Worm (Caenorhabditis elegans): Measurements from ENCODE around the gene T15H9.5.
A peak's percentile ranks its signal among the peaks of the same experiment; 100 is the strongest.

T15H9.5 gene

DNA sequence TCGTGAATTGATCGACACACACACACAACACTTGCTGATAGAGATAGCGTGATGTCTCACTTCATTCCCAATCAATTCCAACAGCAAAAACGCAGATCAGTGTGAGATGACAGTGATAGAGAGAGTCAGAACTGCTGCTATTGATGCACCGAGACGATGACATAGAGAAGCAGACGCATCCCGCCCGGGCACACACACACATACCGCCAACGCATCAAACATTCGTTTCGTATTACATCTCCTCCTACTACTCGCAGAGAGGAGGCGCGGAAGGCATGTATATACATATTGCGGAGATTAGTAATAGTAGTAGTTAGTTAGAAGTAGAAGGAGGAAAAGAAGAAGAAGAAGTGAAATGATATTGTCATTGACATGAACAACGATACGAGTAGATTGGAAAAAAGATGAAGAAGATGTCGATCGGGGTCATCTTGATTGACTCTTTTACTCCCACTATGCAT, 8.2 kb upstream of the T15H9.5 start (continued):
- TF ChIP-seq elt-2 (tag; optimal IDR thresholded peaks at IDR 0.05) = peak; percentile 55
- TF ChIP-seq dve-1 (tag; optimal IDR thresholded peaks at IDR 0.05) = no peak
- TF ChIP-seq mec-3 (tag; optimal IDR thresholded peaks at IDR 0.05; ENCODE audit: borderline replicate concordance) = no peak
- no peak for TF ChIP-seq dmd-4 (tag; optimal IDR thresholded peaks at IDR 0.05; ENCODE audit: borderline replicate concordance)
- no peak for TF ChIP-seq ceh-45 (GFP tag; IDR thresholded peaks at IDR 0.05)
- no peak for TF ChIP-seq ceh-14 (tag; optimal IDR thresholded peaks at IDR 0.05)
- peak; percentile 89 for TF ChIP-seq ceh-34 (tag; optimal IDR thresholded peaks at IDR 0.05)
- TF ChIP-seq ceh-22 (tag; optimal IDR thresholded peaks at IDR 0.05) = no peak

DNA sequence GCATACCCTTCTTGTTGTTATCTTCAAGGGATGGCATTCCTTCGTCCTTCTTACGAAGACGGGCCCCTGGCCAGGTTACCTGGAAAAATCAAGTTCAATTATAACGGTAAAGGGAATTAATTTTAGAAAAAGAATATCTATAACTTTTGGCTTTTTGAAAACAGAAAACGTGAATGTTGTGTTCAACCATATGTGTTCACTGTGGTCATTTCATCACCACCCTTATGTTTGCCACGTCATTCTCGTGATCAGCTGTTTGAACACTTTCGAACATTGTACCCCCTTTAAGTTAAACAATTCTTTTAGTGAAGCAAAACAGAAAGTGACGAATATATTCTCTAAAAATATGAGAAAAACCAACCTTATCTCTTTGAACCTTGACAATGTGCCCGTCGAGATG, 7.5 kb upstream of the T15H9.5 start:
- TF ChIP-seq ceh-45 (GFP tag; IDR thresholded peaks at IDR 0.05) (no peak), ceh-14 (tag; optimal IDR thresholded peaks at IDR 0.05) (no peak), C38D4.7 (GFP tag; optimal IDR thresholded peaks at IDR 0.05) (no peak), ceh-9 (tag; optimal IDR thresholded peaks at IDR 0.05) (no peak)

DNA sequence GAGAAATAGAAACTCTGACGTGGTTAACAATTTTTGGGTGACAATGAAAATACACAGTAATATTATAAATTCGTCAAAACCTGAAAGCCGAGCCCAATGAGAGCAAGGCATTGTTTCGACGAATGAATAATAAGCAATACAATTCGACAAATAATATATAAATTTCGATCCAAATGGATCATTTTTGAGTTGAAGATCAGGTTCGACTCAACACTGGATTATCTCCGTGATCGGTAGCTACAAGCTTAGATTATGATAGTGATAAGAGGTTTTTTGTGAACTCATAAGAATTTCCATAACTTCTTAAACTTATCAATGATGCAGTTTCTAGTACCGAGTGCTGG, 6.6 kb upstream of the T15H9.5 start:
- TF ChIP-seq ceh-6 (GFP tag; optimal IDR thresholded peaks at IDR 0.05) (no peak), fkh-10 (GFP tag; optimal IDR thresholded peaks at IDR 0.05) (no peak), ref-2 (tag; optimal IDR thresholded peaks at IDR 0.05) (no peak), madf-2 (tag; optimal IDR thresholded peaks at IDR 0.05) (no peak), elt-4 (tag; optimal IDR thresholded peaks at IDR 0.05) (no peak), ceh-31 (tag; optimal IDR thresholded peaks at IDR 0.05) (no peak)

DNA sequence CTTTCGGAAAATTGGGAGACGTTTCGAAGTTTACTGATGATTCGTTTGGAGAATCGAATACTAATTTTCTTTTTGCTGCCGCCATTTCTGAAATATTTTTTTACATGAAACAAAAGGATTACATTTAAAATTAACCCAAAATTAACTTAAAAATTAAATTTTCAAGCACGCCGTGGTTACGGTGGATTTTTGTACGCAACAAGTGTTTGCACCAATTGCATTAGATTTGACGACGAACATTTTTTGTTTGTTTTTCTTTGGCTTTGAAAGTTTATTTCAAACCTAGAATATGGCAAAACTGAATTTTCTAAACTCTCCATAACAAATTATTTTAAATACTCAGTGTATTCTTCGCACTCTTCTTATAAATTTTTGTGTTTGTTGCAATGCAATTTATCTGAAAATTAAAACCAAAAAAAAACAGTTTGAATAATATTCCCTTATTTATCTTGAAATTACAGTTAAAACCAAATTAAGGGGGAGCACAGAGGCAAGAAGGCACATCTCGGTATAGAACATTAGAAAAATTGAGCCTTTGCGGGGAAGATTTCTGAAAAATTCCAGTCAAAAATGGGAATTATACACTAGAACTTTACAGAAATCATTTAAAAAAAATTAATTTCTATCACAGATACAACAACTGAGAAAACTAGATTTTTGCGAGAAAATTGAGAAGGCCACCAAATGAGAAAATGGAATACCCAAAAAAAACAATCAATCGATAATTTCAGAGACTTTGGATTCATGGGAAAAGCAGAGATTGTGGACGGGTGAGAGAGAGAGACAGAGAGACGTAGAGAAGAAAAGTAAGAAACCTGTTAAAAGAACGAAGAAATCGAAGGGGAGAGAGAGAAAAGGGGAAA, 6.0 kb upstream of the T15H9.5 start, which contains the start of gene hal-3:
TSS of gene hal-3 (minus strand) at position 87 of the 863 bp plus-strand sequence.
- TF ChIP-seq pag-3 (tag; optimal IDR thresholded peaks at IDR 0.05; ENCODE audit: borderline replicate concordance) (no peak), tbx-2 (tag; optimal IDR thresholded peaks at IDR 0.05) (no peak), tbx-7 (tag; optimal IDR thresholded peaks at IDR 0.05) (no peak), ceh-9 (tag; optimal IDR thresholded peaks at IDR 0.05) (no peak), hlh-6 (tag; optimal IDR thresholded peaks at IDR 0.05) (no peak), dve-1 (tag; optimal IDR thresholded peaks at IDR 0.05) (no peak), nhr-232 (tag; optimal IDR thresholded peaks at IDR 0.05) (no peak), C08G9.2 (tag; optimal IDR thresholded peaks at IDR 0.05) (no peak), madf-2 (tag; optimal IDR thresholded peaks at IDR 0.05) (no peak), ref-2 (tag; optimal IDR thresholded peaks at IDR 0.05) (no peak), T23F11.4 (GFP tag; optimal IDR thresholded peaks at IDR 0.05) (no peak), pax-1 (tag; optimal IDR thresholded peaks at IDR 0.05) (no peak), hlh-30 (tag; optimal IDR thresholded peaks at IDR 0.05; ENCODE audit: insufficient read depth) (no peak), ets-4 (tag; optimal IDR thresholded peaks at IDR 0.05) (no peak), fkh-10 (GFP tag; optimal IDR thresholded peaks at IDR 0.05) (no peak)

DNA sequence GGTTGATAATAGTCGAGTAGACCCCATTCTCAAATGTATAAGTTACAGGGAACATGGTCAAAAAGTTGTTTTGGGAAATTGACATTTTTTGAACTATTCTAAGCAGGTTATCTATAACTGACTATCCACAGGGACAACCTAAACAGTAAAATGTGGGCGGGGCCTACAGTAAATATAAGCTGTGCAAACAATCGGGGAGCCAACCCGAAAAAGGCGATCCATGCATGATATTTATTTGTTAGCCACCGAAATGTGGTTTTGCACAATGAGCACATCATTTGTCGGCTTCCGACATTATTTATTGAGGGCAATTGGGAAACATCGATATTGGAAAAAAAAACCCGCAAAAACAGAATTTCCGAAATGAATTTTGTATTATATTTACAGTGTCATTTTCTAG, 3.5 kb upstream of the T15H9.5 start, which contains the start of gene hlh-6:
TSS of gene hlh-6 (minus strand) at position 101 of the 400 bp plus-strand sequence.
- TF ChIP-seq sox-2 (GFP tag; IDR thresholded peaks at IDR 0.05) (no peak), pat-9 (tag; optimal IDR thresholded peaks at IDR 0.05) (no peak), nhr-11 (tag; optimal IDR thresholded peaks at IDR 0.05) (no peak), mec-3 (tag; optimal IDR thresholded peaks at IDR 0.05; ENCODE audit: borderline replicate concordance) (no peak), C38D4.7 (GFP tag; optimal IDR thresholded peaks at IDR 0.05) (no peak), ceh-9 (tag; optimal IDR thresholded peaks at IDR 0.05) (no peak), pqm-1 (tag; optimal IDR thresholded peaks at IDR 0.05) (no peak), ceh-14 (tag; optimal IDR thresholded peaks at IDR 0.05) (no peak), pha-2 (tag; optimal IDR thresholded peaks at IDR 0.05) (no peak)
